Worm (Caenorhabditis elegans): Measurements from ENCODE around the gene gcy-5.

gcy-5 gene

DNA sequence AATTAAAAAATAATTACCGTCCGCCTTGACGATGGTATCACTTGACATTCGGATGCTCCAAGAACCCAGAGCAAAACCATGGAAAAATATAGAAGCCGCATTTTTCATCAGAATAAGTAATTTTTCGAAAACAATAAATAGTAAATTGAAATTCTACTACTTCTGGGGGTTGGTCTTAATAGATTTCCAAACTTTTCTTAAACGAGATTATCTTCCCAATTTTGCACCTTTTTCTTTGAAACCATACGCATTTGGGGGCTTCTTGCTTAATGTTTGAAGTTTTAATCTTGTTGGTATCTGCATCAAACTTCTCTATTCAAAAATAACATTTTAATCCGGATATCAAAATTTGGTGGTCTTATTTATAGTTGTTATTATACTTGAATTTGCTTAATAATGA, at the start of gene gcy-5:
gcy-5 (minus strand) TSS at position 101 of the 400 bp plus-strand sequence.
- TF ChIP-seq ceh-82 (tag; optimal IDR thresholded peaks at IDR 0.05) = no peak
- no peak for TF ChIP-seq nfya-1 (tag; optimal IDR thresholded peaks at IDR 0.05; ENCODE audit: insufficient read depth)
- TF ChIP-seq nhr-43 (tag; optimal IDR thresholded peaks at IDR 0.05; ENCODE audit: poor library complexity, severe bottlenecking) = no peak
- TF ChIP-seq pqm-1 (tag; optimal IDR thresholded peaks at IDR 0.05) = no peak
- no peak for TF ChIP-seq nhr-25 (tag; optimal IDR thresholded peaks at IDR 0.05)
- no peak for TF ChIP-seq nhr-67 (tag; optimal IDR thresholded peaks at IDR 0.05)
- no peak for TF ChIP-seq hmg-11 (tag; optimal IDR thresholded peaks at IDR 0.05)
- TF ChIP-seq aly-2 (tag; optimal IDR thresholded peaks at IDR 0.05) = no peak
- TF ChIP-seq lsy-12 (tag; optimal IDR thresholded peaks at IDR 0.05) = no peak
- TF ChIP-seq ceh-16 (tag; optimal IDR thresholded peaks at IDR 0.05) = no peak
- no peak for TF ChIP-seq mml-1 (tag; optimal IDR thresholded peaks at IDR 0.05)
- no peak for TF ChIP-seq mdl-1 (tag; optimal IDR thresholded peaks at IDR 0.05)
- no peak for TF ChIP-seq nhr-28 (tag; optimal IDR thresholded peaks at IDR 0.05)
- TF ChIP-seq elt-2 (tag; optimal IDR thresholded peaks at IDR 0.05) = no peak
- no peak for TF ChIP-seq fos-1 (tag; optimal IDR thresholded peaks at IDR 0.05)
- no peak for TF ChIP-seq eor-1 (tag; optimal IDR thresholded peaks at IDR 0.05)
- TF ChIP-seq nhr-12 (tag; optimal IDR thresholded peaks at IDR 0.05) = no peak
- no peak for TF ChIP-seq ceh-28 (tag; optimal IDR thresholded peaks at IDR 0.05)
- TF ChIP-seq ZK546.5 (tag; optimal IDR thresholded peaks at IDR 0.05) = no peak

DNA sequence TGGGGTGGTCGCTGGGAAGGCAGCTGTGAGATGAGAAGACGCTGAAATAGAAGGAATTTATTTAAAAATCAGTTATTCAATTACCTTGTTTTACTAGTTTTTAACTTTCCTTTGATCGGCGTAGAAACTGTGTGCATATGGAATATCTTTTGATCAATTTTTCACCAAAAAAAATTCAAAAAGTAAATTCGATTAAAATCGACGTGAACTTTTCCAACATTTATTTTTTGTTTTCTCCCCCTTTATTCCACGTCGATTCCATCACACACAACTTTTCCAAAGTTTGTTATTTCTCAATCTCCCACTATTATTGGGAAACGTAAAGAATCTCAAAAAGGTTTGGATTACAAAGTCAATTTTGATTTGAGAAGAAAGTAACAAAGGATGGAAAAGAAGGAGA, 44.5 kb upstream of the gcy-5 start, which contains the start of gene C07E3.4:
C07E3.4 (plus strand) TSS at position 301 of the 400 bp plus-strand sequence.
- no peak for TF ChIP-seq ceh-28 (tag; optimal IDR thresholded peaks at IDR 0.05)
- no peak for TF ChIP-seq elt-2 (tag; optimal IDR thresholded peaks at IDR 0.05)
- no peak for TF ChIP-seq nhr-237 (tag; optimal IDR thresholded peaks at IDR 0.05)
- no peak for TF ChIP-seq elt-1 (tag; optimal IDR thresholded peaks at IDR 0.05)
- no peak for TF ChIP-seq nhr-25 (tag; optimal IDR thresholded peaks at IDR 0.05)
- TF ChIP-seq egl-5 (tag; optimal IDR thresholded peaks at IDR 0.05) = no peak
- no peak for TF ChIP-seq R02D3.7 (tag; optimal IDR thresholded peaks at IDR 0.05)
- no peak for TF ChIP-seq nhr-12 (tag; optimal IDR thresholded peaks at IDR 0.05)
- TF ChIP-seq mdl-1 (tag; optimal IDR thresholded peaks at IDR 0.05) = no peak
- TF ChIP-seq unc-62 (GFP tag; optimal IDR thresholded peaks at IDR 0.05) = no peak
- TF ChIP-seq eor-1 (tag; optimal IDR thresholded peaks at IDR 0.05) = no peak

DNA sequence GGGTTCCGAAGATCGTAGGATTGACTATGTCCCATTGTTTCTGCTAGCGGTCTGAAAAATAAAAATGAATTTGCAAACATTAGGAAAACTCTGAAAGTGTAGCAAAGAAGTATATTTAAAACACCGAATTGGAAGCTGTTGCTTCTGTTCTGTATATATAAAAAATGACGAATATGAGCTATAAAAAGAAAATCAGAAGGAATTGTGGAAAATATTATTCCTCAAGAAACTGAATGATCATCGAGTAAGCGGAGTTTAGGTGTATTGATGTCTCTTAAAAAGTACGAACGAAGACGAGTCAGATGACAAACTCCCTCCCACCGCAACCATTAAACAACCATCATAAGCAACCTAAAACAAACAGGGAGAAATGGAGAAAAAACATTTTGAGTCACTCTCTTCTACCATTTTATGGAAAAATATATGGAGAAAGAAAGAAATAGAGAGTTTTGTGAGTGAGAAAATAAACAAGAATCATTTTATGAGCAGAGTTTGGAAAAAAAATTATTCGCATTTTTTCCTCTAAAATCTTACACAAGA, 41.5 kb upstream of the gcy-5 start, which contains the start of gene C07E3.3:
C07E3.3 (minus strand) TSS at position 51 of the 540 bp plus-strand sequence.
- peak; percentile 74 for TF ChIP-seq pha-4 (tag; optimal IDR thresholded peaks at IDR 0.05)
- no peak for TF ChIP-seq mdl-1 (tag; optimal IDR thresholded peaks at IDR 0.05)

DNA sequence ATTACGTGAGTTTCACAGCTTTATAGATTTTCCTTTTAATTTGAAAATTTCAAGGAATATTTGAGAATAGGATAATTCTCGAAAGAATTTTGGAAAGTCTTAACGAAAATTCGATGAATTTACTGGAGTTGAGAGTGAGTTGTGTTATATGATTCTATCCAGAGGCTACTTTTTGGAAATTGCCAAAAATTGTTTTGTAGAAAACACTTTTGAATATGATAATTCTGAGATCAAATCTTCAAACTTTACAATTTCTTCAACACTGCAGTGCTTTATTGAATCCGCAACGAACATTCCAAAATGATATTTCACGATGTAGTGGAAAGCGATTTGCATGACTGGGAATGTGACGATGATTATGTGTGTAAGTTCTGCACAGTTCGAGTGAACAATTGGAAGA, 35.9 kb upstream of the gcy-5 start, which contains the start of gene C07E3.8:
C07E3.8 (plus strand) TSS at position 301 of the 400 bp plus-strand sequence.
- TF ChIP-seq lin-39 (tag; optimal IDR thresholded peaks at IDR 0.05) (no peak), nhr-237 (tag; optimal IDR thresholded peaks at IDR 0.05) (no peak), ceh-16 (tag; optimal IDR thresholded peaks at IDR 0.05) (no peak), nhr-76 (tag; optimal IDR thresholded peaks at IDR 0.05) (no peak)

DNA sequence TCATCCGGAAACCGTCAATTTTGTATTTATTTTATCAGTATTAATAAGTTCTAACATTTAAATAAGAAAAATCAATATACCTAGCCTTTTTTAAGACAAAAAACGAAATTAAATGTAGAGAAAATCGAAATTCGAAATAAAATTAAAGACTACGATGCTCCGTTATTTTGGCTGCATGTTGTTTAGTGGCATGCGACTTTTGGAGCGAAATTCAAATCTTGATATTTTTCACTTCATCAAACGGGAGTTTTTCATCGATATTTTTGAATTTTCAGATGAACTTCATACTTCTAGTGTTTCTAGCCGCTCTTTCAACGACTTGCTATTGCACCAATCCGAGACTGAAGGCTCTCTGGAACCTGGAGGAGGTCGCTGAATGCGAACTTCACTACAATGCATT, 34.5 kb upstream of the gcy-5 start, which contains the start of gene C07E3.9:
C07E3.9 (plus strand) TSS at position 270 of the 400 bp plus-strand sequence.
- TF ChIP-seq unc-62 (GFP tag; optimal IDR thresholded peaks at IDR 0.05) (no peak), R02D3.7 (tag; optimal IDR thresholded peaks at IDR 0.05) (peak; percentile 1), nhr-23 (tag; optimal IDR thresholded peaks at IDR 0.05) (peak; percentile 23), ceh-16 (tag; optimal IDR thresholded peaks at IDR 0.05) (no peak), pha-4 (tag; optimal IDR thresholded peaks at IDR 0.05) (peak; percentile 39), lin-15B (tag; optimal IDR thresholded peaks at IDR 0.05) (peak; percentile 72), mml-1 (tag; optimal IDR thresholded peaks at IDR 0.05) (no peak), mdl-1 (tag; optimal IDR thresholded peaks at IDR 0.05) (no peak)

DNA sequence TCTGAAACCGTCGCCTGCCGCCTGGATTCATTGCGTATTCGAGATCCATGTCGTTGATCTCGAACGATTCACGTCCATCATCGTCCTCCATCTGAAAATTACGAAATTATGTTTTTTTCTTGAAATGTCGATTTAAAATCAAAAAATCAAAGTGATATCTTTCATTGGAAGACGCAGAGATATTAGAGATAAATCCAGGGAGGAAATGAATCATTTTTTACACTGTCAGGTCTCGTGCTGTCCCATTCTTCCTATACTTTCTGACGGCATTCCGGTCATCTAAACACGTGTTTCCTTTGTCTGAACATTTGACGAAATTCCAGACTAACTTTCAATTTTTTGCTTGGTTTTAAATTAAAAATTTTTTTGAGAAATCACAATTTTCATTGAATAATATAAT, 33.9 kb upstream of the gcy-5 start, which contains the start of gene stip-1:
stip-1 (minus strand) TSS at position 98 of the 400 bp plus-strand sequence.
- TF ChIP-seq egl-5 (tag; optimal IDR thresholded peaks at IDR 0.05) (no peak), nhr-28 (tag; optimal IDR thresholded peaks at IDR 0.05) (no peak), mml-1 (tag; optimal IDR thresholded peaks at IDR 0.05) (no peak), lsy-12 (tag; optimal IDR thresholded peaks at IDR 0.05) (no peak), elt-3 (tag; optimal IDR thresholded peaks at IDR 0.05) (no peak), ceh-16 (tag; optimal IDR thresholded peaks at IDR 0.05) (no peak), pqm-1 (tag; optimal IDR thresholded peaks at IDR 0.05) (no peak), R02D3.7 (tag; optimal IDR thresholded peaks at IDR 0.05) (no peak), sea-2 (GFP tag; optimal IDR thresholded peaks at IDR 0.05) (no peak), hmg-11 (tag; optimal IDR thresholded peaks at IDR 0.05) (no peak), ceh-9 (tag; optimal IDR thresholded peaks at IDR 0.05) (no peak), lin-15B (tag; optimal IDR thresholded peaks at IDR 0.05) (no peak), tbx-2 (tag; optimal IDR thresholded peaks at IDR 0.05) (no peak), daf-12 (tag; optimal IDR thresholded peaks at IDR 0.05) (no peak), nhr-23 (tag; optimal IDR thresholded peaks at IDR 0.05) (no peak), nfya-1 (tag; optimal IDR thresholded peaks at IDR 0.05; ENCODE audit: insufficient read depth) (no peak), nhr-67 (tag; optimal IDR thresholded peaks at IDR 0.05) (no peak), zag-1 (tag; optimal IDR thresholded peaks at IDR 0.05) (no peak), nhr-25 (tag; optimal IDR thresholded peaks at IDR 0.05) (no peak)
